Worm (Caenorhabditis elegans) whole organism, young adult: ENCODE measurements around the gene hmp-1.
A peak's percentile ranks its signal among the peaks of the same experiment; 100 is the strongest.

Experiments used
- B0019.2 ChIP-seq: fragments of 200-800 bp; sonication (Bioruptor generic); conservative IDR thresholded peaks from 2 replicates; pipeline ENCODE4 v1.3.6; 2022; ENCODE audit warnings: missing genetic modification reagents, missing genetic modification characterization, missing compliant biosample characterization
- D2030.7 ChIP-seq: fragments of 200-800 bp; sonication (Bioruptor generic); IDR thresholded peaks from 2 replicates; pipeline ENCODE4 v1.3.6; 2022; ENCODE audit warnings: missing genetic modification reagents, missing genetic modification characterization, missing compliant biosample characterization
- F10E7.11 ChIP-seq: sonication (generic microtip); optimal IDR thresholded peaks from 2 replicates; lab custom pipeline; 2017; ENCODE audit warnings: mild to moderate bottlenecking, missing genetic modification characterization, moderate library complexity, missing compliant biosample characterization
- F23B12.7 ChIP-seq: sonication (generic microtip); optimal IDR thresholded peaks from 2 replicates; lab custom pipeline; 2017; ENCODE audit warnings: missing genetic modification characterization, mild to moderate bottlenecking, missing compliant biosample characterization, antibody characterized with exemption, moderate library complexity; ENCODE audit not compliant: insufficient read depth
- K11D2.4 ChIP-seq: fragments of 200-800 bp; sonication (Bioruptor generic); IDR thresholded peaks from 2 replicates; pipeline ENCODE4 v1.3.6; 2022; ENCODE audit warnings: missing genetic modification reagents, missing genetic modification characterization, missing compliant biosample characterization
- K12H6.12 ChIP-seq: fragments of 200-800 bp; sonication (Bioruptor generic); optimal IDR thresholded peaks from 2 replicates; lab custom pipeline; 2018; ENCODE audit warnings: mild to moderate bottlenecking, missing genetic modification characterization, missing compliant biosample characterization
- T26A5.8 ChIP-seq: sonication (generic microtip); optimal IDR thresholded peaks from 2 replicates; lab custom pipeline; 2016; ENCODE audit warnings: missing genetic modification characterization, missing compliant biosample characterization
- Y53G8AR.9 ChIP-seq: fragments of 200-800 bp; sonication (Bioruptor generic); conservative IDR thresholded peaks from 2 replicates; pipeline ENCODE4 v1.3.6; 2022; ENCODE audit warnings: missing genetic modification reagents, missing genetic modification characterization, missing compliant biosample characterization
- ceh-79 ChIP-seq: sonication (generic microtip); optimal IDR thresholded peaks from 2 replicates; lab custom pipeline; 2017; ENCODE audit warnings: mild to moderate bottlenecking, missing genetic modification characterization, missing compliant biosample characterization
- egl-18 ChIP-seq: fragments of 200-800 bp; sonication (Bioruptor generic); IDR thresholded peaks from 2 replicates; pipeline ENCODE4 v1.3.6; 2022; ENCODE audit warnings: missing genetic modification reagents, missing genetic modification characterization, missing compliant biosample characterization
- fkh-3 ChIP-seq: sonication (generic microtip); optimal IDR thresholded peaks from 2 replicates; lab custom pipeline; 2016; ENCODE audit warnings: mild to moderate bottlenecking, missing genetic modification characterization, missing compliant biosample characterization
- him-1 ChIP-seq: sonication (generic microtip); optimal IDR thresholded peaks from 2 replicates; lab custom pipeline; 2016; ENCODE audit warnings: missing genotype, missing genetic modification reagents, missing genetic modification characterization, missing compliant biosample characterization
- hlh-26 ChIP-seq: fragments of 200-800 bp; sonication (Bioruptor generic); conservative IDR thresholded peaks from 2 replicates; pipeline ENCODE4 v1.3.6; 2022; ENCODE audit warnings: missing genetic modification reagents, missing genetic modification characterization, missing compliant biosample characterization
- hmg-20 ChIP-seq: fragments of 200-800 bp; sonication (Bioruptor generic); IDR thresholded peaks from 2 replicates; pipeline ENCODE4 v1.3.6; 2022; ENCODE audit warnings: missing genetic modification reagents, missing genetic modification characterization, missing compliant biosample characterization
- hsf-1 ChIP-seq: fragments of 200-800 bp; sonication (Bioruptor generic); IDR thresholded peaks from 2 replicates; pipeline ENCODE4 v1.3.6; 2022; ENCODE audit warnings: missing genetic modification reagents, missing genetic modification characterization, missing compliant biosample characterization
- lag-1 ChIP-seq: fragments of 200-800 bp; sonication (Bioruptor generic); IDR thresholded peaks from 2 replicates; pipeline ENCODE4 v1.3.6; 2022; ENCODE audit warnings: missing genetic modification reagents, missing genetic modification characterization, missing compliant biosample characterization
- lsl-1 ChIP-seq: fragments of 200-800 bp; sonication (Bioruptor generic); optimal IDR thresholded peaks from 2 replicates; lab custom pipeline; 2018; ENCODE audit warnings: mild to moderate bottlenecking, missing genetic modification characterization, moderate library complexity, missing compliant biosample characterization
- madf-10 ChIP-seq: sonication (generic microtip); optimal IDR thresholded peaks from 2 replicates; lab custom pipeline; 2016; ENCODE audit warnings: mild to moderate bottlenecking, missing genetic modification characterization, missing compliant biosample characterization
- mel-28 ChIP-seq: sonication (generic microtip); optimal IDR thresholded peaks from 2 replicates; lab custom pipeline; 2016; ENCODE audit warnings: borderline replicate concordance, mild to moderate bottlenecking, missing genetic modification characterization, missing compliant biosample characterization
- mes-4 ChIP-seq: sonication (generic microtip); optimal IDR thresholded peaks from 2 replicates; lab custom pipeline; 2016; ENCODE audit warnings: missing genotype, missing genetic modification characterization, missing compliant biosample characterization
- nhr-80 ChIP-seq: sonication (generic microtip); optimal IDR thresholded peaks from 2 replicates; lab custom pipeline; 2016; ENCODE audit warnings: missing genetic modification characterization, missing compliant biosample characterization
- snpc-1.3 ChIP-seq: sonication (generic microtip); optimal IDR thresholded peaks from 2 replicates; lab custom pipeline; 2017; ENCODE audit warnings: missing genetic modification characterization, mild to moderate bottlenecking, missing compliant biosample characterization, antibody characterized with exemption, moderate library complexity, missing genotype, missing genetic modification reagents; ENCODE audit not compliant: insufficient read depth
- ztf-22 ChIP-seq: fragments of 200-800 bp; sonication (Bioruptor generic); optimal IDR thresholded peaks from 2 replicates; lab custom pipeline; 2018; ENCODE audit warnings: mild to moderate bottlenecking, missing genetic modification characterization, moderate library complexity, missing compliant biosample characterization
- ztf-25 ChIP-seq: fragments of 200-800 bp; sonication (Bioruptor generic); IDR thresholded peaks from 2 replicates; pipeline ENCODE4 v1.3.6; 2022; ENCODE audit warnings: missing genetic modification reagents, missing genetic modification characterization, missing compliant biosample characterization

Gene hmp-1

ce11 chrV:11897604-11898003 lies 51.9 kb downstream of the hmp-1 start:
- TF ChIP-seq F10E7.11: no peak
- TF ChIP-seq lag-1 (GFP tag; lab: Robert Waterston, UW): no peak
- TF ChIP-seq F23B12.7 (tag; lab: Kevin White, UChicago): no peak
- TF ChIP-seq Y53G8AR.9 (GFP tag; lab: Robert Waterston, UW): no peak
- no peak for TF ChIP-seq fkh-3 (tag; lab: Kevin White, UChicago)
- TF ChIP-seq nhr-80 (tag; lab: Kevin White, UChicago): no peak
- no peak for TF ChIP-seq ztf-22
- TF ChIP-seq hlh-26 (GFP tag; lab: Robert Waterston, UW): no peak
- TF ChIP-seq mel-28 (tag; lab: Kevin White, UChicago): no peak
- no peak for TF ChIP-seq D2030.7
- TF ChIP-seq hmg-20: no peak
- TF ChIP-seq snpc-1.3 (tag; lab: Kevin White, UChicago): no peak
- TF ChIP-seq K12H6.12 (tag; lab: Kevin White, UChicago): no peak

ce11 chrV:11899149-11899548 lies 53.5 kb downstream of the hmp-1 start, which contains the start of gene sma-1:
TSS of gene sma-1 (plus strand) at chrV:11899449.
- TF ChIP-seq him-1: no peak

ce11 chrV:11900127-11900526 lies 54.5 kb downstream of the hmp-1 start:
- TF ChIP-seq nhr-80 (tag; lab: Kevin White, UChicago) (peak; percentile 67), mes-4 (tag; lab: Kevin White, UChicago) (no peak), B0019.2 (GFP tag; lab: Robert Waterston, UW) (no peak), ztf-25 (no peak)

- TF ChIP-seq hsf-1 (GFP tag; lab: Robert Waterston, UW): no peak
- TF ChIP-seq ceh-79 (tag; lab: Kevin White, UChicago): no peak
- no peak for TF ChIP-seq T26A5.8 (tag; lab: Kevin White, UChicago)
- TF ChIP-seq lsl-1 (GFP tag; lab: Kevin White, UChicago): no peak
- TF ChIP-seq K11D2.4 (GFP tag; lab: Robert Waterston, UW): no peak
- no peak for TF ChIP-seq madf-10 (tag; lab: Kevin White, UChicago)
- no peak for TF ChIP-seq egl-18
- TF ChIP-seq, all 124 proteins: peak for 0
Observed at ce11 chrV:11901260-11901659, 55.6 kb downstream of the hmp-1 start.
